Fruit fly (Drosophila melanogaster) whole organism, wandering third instar larva: Measurements from ENCODE around the gene ksr.

ENCODE experiments used
- CrebA ChIP-seq: fragments of 200-800 bp; sonication (Bioruptor generic); optimal IDR thresholded peaks from 2 replicates; lab custom pipeline; 2016; ENCODE audit warnings: missing biosample characterization, mild to moderate bottlenecking, missing genetic modification characterization, borderline replicate concordance
- Dif ChIP-seq: fragments of 200-275, 200-300 bp; sonication (Bioruptor generic); optimal IDR thresholded peaks from 2 replicates; lab custom pipeline; 2018; ENCODE audit warnings: missing biosample characterization, missing genetic modification characterization; ENCODE audit not compliant: partially characterized antibody
- GATAd ChIP-seq: sonication (Bioruptor generic); optimal IDR thresholded peaks from 2 replicates; lab custom pipeline; 2016; ENCODE audit warnings: missing biosample characterization, missing genetic modification characterization
- HLH106 ChIP-seq: fragments of 200-800 bp; optimal IDR thresholded peaks from 3 replicates; lab custom pipeline; 2019; ENCODE audit warnings: missing biosample characterization, mild to moderate bottlenecking, missing genetic modification characterization, moderate library complexity
- Hnf4 ChIP-seq: fragments of 200-800 bp; sonication (Bioruptor generic); optimal IDR thresholded peaks from 2 replicates; lab custom pipeline; 2016; ENCODE audit warnings: missing biosample characterization, mild to moderate bottlenecking, missing genetic modification characterization
- Hr78 ChIP-seq: fragments of >200 bp; optimal IDR thresholded peaks from 2 replicates; lab custom pipeline; 2017; ENCODE audit warnings: missing biosample characterization, missing genetic modification characterization
- Hr83 ChIP-seq: fragments of 200-300 bp; sonication (Bioruptor generic); optimal IDR thresholded peaks from 2 replicates; lab custom pipeline; 2016; ENCODE audit warnings: missing biosample characterization, mild to moderate bottlenecking, missing genetic modification characterization, moderate library complexity; ENCODE audit not compliant: poor library complexity, severe bottlenecking
- Jra ChIP-seq: sonication (Bioruptor generic); optimal IDR thresholded peaks from 2 replicates; lab custom pipeline; 2016; ENCODE audit warnings: missing biosample characterization, missing genetic modification characterization
- Myc ChIP-seq: fragments of >200 bp; optimal IDR thresholded peaks from 2 replicates; lab custom pipeline; 2017
- N ChIP-seq: fragments of >200 bp; optimal IDR thresholded peaks from 2 replicates; lab custom pipeline; 2018; ENCODE audit warnings: missing biosample characterization, missing external identifiers, missing genetic modification characterization
- OdsH ChIP-seq: fragments of 200-800 bp; sonication (Bioruptor generic); optimal IDR thresholded peaks from 2 replicates; lab custom pipeline; 2016; ENCODE audit warnings: missing biosample characterization, mild to moderate bottlenecking, missing genetic modification characterization
- Rel ChIP-seq, 2 experiments: fragments of 200-800 bp; sonication (Bioruptor generic) in 1 of 2; optimal IDR thresholded peaks; 2 replicates in 1 of 2; 3 replicates in 1 of 2; lab custom pipeline; 2016 to 2019; ENCODE audit warnings: mild to moderate bottlenecking in 2 of 2, missing biosample characterization in 2 of 2, missing genetic modification characterization in 2 of 2, moderate library complexity in 1 of 2
- Sp1 ChIP-seq: fragments of 200-800 bp; sonication (Bioruptor generic); optimal IDR thresholded peaks from 3 replicates; lab custom pipeline; 2019; ENCODE audit warnings: missing biosample characterization, mild to moderate bottlenecking, missing genetic modification characterization, moderate library complexity
- Vsx2 ChIP-seq: fragments of 200-300, 225-300 bp; sonication (Bioruptor generic); optimal IDR thresholded peaks from 2 replicates; lab custom pipeline; 2018; ENCODE audit warnings: missing biosample characterization, missing genetic modification characterization; ENCODE audit not compliant: partially characterized antibody
- br ChIP-seq: fragments of 200-800 bp; sonication (Bioruptor generic); optimal IDR thresholded peaks from 2 replicates; lab custom pipeline; 2016; ENCODE audit warnings: missing biosample characterization, missing genetic modification characterization
- brk ChIP-seq: fragments of 200-800 bp; sonication (Bioruptor generic); optimal IDR thresholded peaks from 2 replicates; lab custom pipeline; 2016; ENCODE audit warnings: missing biosample characterization, mild to moderate bottlenecking, missing genetic modification characterization
- dl ChIP-seq, 2 experiments: fragments of 175-275, 200-275 bp in 1 of 2; fragments of 200-275 bp in 1 of 2; sonication (Bioruptor generic); optimal IDR thresholded peaks; lab custom pipeline; 2018; ENCODE audit warnings: mild to moderate bottlenecking in 2 of 2, missing biosample characterization in 2 of 2, missing genetic modification characterization in 2 of 2, moderate library complexity in 2 of 2; ENCODE audit not compliant: partially characterized antibody in 2 of 2, insufficient read depth in 1 of 2
- dmrt93B ChIP-seq: fragments of 200-800 bp; sonication (Bioruptor generic); optimal IDR thresholded peaks from 2 replicates; lab custom pipeline; 2018; ENCODE audit warnings: missing biosample characterization, mild to moderate bottlenecking, missing genetic modification characterization
- ey ChIP-seq: fragments of 200-800 bp; sonication (Bioruptor generic); optimal IDR thresholded peaks from 2 replicates; lab custom pipeline; 2016; ENCODE audit warnings: missing biosample characterization, missing genetic modification characterization
- foxo ChIP-seq, 2 experiments: fragments of 200-800 bp; sonication (Bioruptor generic); optimal IDR thresholded peaks; 2 replicates in 1 of 2; 3 replicates in 1 of 2; lab custom pipeline; 2016 to 2017; ENCODE audit warnings: missing biosample characterization in 2 of 2, missing genetic modification characterization in 2 of 2
- fru ChIP-seq: fragments of 200-800 bp; sonication (Bioruptor generic); optimal IDR thresholded peaks from 3 replicates; lab custom pipeline; 2016; ENCODE audit warnings: missing biosample characterization, mild to moderate bottlenecking, missing genetic modification characterization
- h ChIP-seq: fragments of 200-800 bp; sonication (Bioruptor generic); optimal IDR thresholded peaks from 3 replicates; lab custom pipeline; 2016; ENCODE audit warnings: missing biosample characterization, mild to moderate bottlenecking, missing genetic modification characterization
- jim ChIP-seq: fragments of 175-275, 200-325 bp; sonication (Bioruptor generic); optimal IDR thresholded peaks from 2 replicates; lab custom pipeline; 2016; ENCODE audit warnings: missing biosample characterization, mild to moderate bottlenecking, missing genetic modification characterization
- lola ChIP-seq: fragments of >200 bp; optimal IDR thresholded peaks from 2 replicates; lab custom pipeline; 2017; ENCODE audit warnings: missing biosample characterization, missing genetic modification characterization
- psq ChIP-seq: fragments of 200-800 bp; sonication (Bioruptor generic); optimal IDR thresholded peaks from 3 replicates; lab custom pipeline; 2017; ENCODE audit warnings: missing biosample characterization, mild to moderate bottlenecking, missing genetic modification characterization, moderate library complexity
- rgr ChIP-seq: fragments of 200-800 bp; sonication (Bioruptor generic); optimal IDR thresholded peaks from 3 replicates; lab custom pipeline; 2016; ENCODE audit warnings: missing biosample characterization, mild to moderate bottlenecking, missing genetic modification characterization
- sv ChIP-seq: fragments of 200-800 bp; sonication (Bioruptor generic); optimal IDR thresholded peaks from 3 replicates; lab custom pipeline; 2016; ENCODE audit warnings: missing biosample characterization, missing genetic modification characterization
- tai ChIP-seq: sonication (Bioruptor generic); optimal IDR thresholded peaks from 2 replicates; lab custom pipeline; 2016; ENCODE audit warnings: missing biosample characterization, missing genetic modification characterization
- usp ChIP-seq: fragments of >200 bp; optimal IDR thresholded peaks from 2 replicates; lab custom pipeline; 2017; ENCODE audit warnings: missing biosample characterization, missing genetic modification characterization
- woc ChIP-seq: sonication (Bioruptor generic); optimal IDR thresholded peaks from 2 replicates; lab custom pipeline; 2016; ENCODE audit warnings: missing biosample characterization, mild to moderate bottlenecking, missing genetic modification characterization

The ksr gene

DNA sequence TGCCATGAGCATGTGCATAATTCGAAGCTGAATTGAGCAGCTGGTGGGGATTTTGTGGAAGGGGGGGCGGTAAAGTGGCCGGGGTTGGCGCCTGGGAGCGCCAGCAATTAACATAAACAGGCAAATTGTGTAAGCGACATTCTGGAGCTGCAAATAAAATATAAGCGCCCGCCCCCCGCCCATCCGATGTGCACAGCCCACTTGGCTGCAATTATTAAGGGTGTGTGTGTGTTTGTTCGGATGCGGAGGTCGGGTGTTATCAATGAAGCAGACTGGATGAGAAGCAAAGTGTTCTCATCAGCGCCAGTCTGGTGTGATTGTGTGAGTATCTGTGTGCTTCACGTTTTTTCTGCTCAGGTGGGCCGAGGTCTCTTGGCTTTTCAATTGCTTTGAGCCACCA lies 36.1 kb upstream of the ksr start:
- TF ChIP-seq GATAd (no peak), Rel (GFP tag; optimal IDR thresholded peaks at IDR 0.05; lab: Kevin White, UChicago) (no peak), Rel (tag; optimal IDR thresholded peaks at IDR 0.05; lab: Kevin White, UChicago) (peak; percentile 67)

DNA sequence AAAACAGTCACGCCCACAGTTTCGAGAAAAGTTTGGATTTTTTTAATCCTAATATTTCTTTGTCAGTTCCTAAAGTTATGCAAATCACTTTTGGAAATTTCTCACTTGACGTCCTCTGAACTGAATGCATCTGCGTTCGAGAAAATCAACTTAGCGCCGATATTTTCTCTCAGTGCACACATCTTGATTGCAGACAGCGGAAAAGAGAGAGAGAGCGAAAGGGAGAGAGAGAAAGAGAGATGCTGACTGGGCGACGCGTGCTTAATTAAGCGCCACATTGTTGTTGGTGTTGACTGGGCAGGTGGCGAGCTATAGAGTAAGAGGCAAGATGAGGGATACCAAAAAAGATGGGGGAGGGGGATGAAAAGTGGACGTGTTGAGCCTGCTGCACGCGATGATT lies 34.9 kb upstream of the ksr start:
- TF ChIP-seq h (peak; percentile 35), rgr (GFP tag; lab: Kevin White, UChicago) (peak; percentile 37), fru (GFP tag; lab: Kevin White, UChicago) (peak; percentile 55), HLH106 (tag; lab: Kevin White, UChicago) (peak; percentile 48), foxo (GFP tag; optimal IDR thresholded peaks at IDR 0.05; lab: Kevin White, UChicago) (peak in 1 of 2 experiments; percentile 62), jim (no peak), dmrt93B (peak; percentile 8), br (peak; percentile 24), lola (GFP tag; lab: Kevin White, UChicago) (no peak), OdsH (GFP tag; lab: Kevin White, UChicago) (peak; percentile 39), ey (GFP tag; lab: Kevin White, UChicago) (peak; percentile 40), N (GFP tag; lab: Kevin White, UChicago) (no peak), psq (GFP tag; lab: Kevin White, UChicago) (peak; percentile 30), woc (GFP tag; lab: Kevin White, UChicago) (peak; percentile 60), usp (no peak), Jra (no peak)
- TF ChIP-seq, all 38 proteins: peak for 11

dm6 chr3R:5517876-5518211 lies 34.1 kb upstream of the ksr start:
- TF ChIP-seq dmrt93B (no peak), Dif (GFP tag; lab: Kevin White, UChicago) (peak; percentile 44), Vsx2 (GFP tag; lab: Kevin White, UChicago) (peak; percentile 71)

- TF ChIP-seq brk (GFP tag; lab: Kevin White, UChicago) (no peak), tai (GFP tag; lab: Kevin White, UChicago) (peak; percentile 8), jim (no peak), Hr83 (GFP tag; lab: Kevin White, UChicago) (peak; percentile 62), Rel (GFP tag; optimal IDR thresholded peaks at IDR 0.05; lab: Kevin White, UChicago) (no peak), Rel (tag; optimal IDR thresholded peaks at IDR 0.05; lab: Kevin White, UChicago) (peak; percentile 73), rgr (GFP tag; lab: Kevin White, UChicago) (no peak), lola (GFP tag; lab: Kevin White, UChicago) (no peak), Hnf4 (peak; percentile 26), Dif (GFP tag; lab: Kevin White, UChicago) (peak; percentile 34), foxo (GFP tag; optimal IDR thresholded peaks at IDR 0.05; lab: Kevin White, UChicago) (peak in 1 of 2 experiments; percentile 7), Sp1 (peak; percentile 28), CrebA (GFP tag; lab: Kevin White, UChicago) (peak; percentile 72), psq (GFP tag; lab: Kevin White, UChicago) (peak; percentile 12), Jra (peak; percentile 49), sv (no peak), h (peak; percentile 82), br (peak; percentile 15), OdsH (GFP tag; lab: Kevin White, UChicago) (peak; percentile 16)
Measured at dm6 chr3R:5517002-5517875, 33.5 kb upstream of the ksr start, which contains the start of gene Itpr. Gene Itpr (plus strand): TSS chr3R:5517117.

DNA sequence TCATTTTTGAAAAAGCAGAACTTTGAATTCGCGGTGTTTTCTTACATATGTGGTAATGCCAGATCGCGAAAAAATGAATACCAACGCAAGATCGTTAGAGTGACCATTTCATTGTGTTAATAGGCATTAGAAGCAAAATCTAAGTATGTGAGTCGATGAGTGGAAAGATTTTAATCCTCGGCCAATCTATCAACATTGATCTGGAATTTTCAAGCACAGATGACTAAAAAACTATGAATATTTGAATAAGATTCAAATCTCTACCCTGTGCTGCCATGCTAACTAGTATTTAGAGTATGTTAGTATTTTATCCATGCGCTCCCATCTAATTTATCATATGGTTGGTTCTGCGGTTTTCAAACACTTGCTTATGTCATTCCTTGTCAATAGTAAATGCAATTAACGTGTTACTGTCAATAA lies 32.9 kb upstream of the ksr start:
- no peak for TF ChIP-seq Vsx2 (GFP tag; lab: Kevin White, UChicago)
- no peak for TF ChIP-seq Jra
- no peak for TF ChIP-seq Hr78
- TF ChIP-seq N (GFP tag; lab: Kevin White, UChicago), result no peak
- TF ChIP-seq Hnf4, result peak; percentile 7
- peak; percentile 10 for TF ChIP-seq tai (GFP tag; lab: Kevin White, UChicago)
- TF ChIP-seq Myc (lab: Kevin White, UChicago), result peak; percentile 56
- no peak for TF ChIP-seq dl (GFP tag; optimal IDR thresholded peaks at IDR 0.05; lab: Kevin White, UChicago; ENCODE audit: insufficient read depth in 1 of 2, partially characterized antibody in 2 of 2)
- TF ChIP-seq Sp1, result no peak
